Fruit fly (Drosophila melanogaster) whole organism, embryonic: ENCODE results near the gene Nf-YC.
A peak's percentile ranks its signal among the peaks of the same experiment; 100 is the strongest.

Experiments
- ATbp ChIP-seq: fragments of 200-800 bp; sonication (Bioruptor generic); optimal IDR thresholded peaks from 2 replicates; lab custom pipeline; 2017; ENCODE audit warnings: missing biosample characterization, mild to moderate bottlenecking, missing genetic modification characterization, missing genetic modification reagents
- CG10462 ChIP-seq: fragments of 200-800 bp; sonication (Bioruptor generic); optimal IDR thresholded peaks from 2 replicates; lab custom pipeline; 2016; ENCODE audit warnings: missing biosample characterization, missing genetic modification characterization
- CG12071 ChIP-seq: fragments of 200-800 bp; sonication (Bioruptor generic); optimal IDR thresholded peaks from 3 replicates; lab custom pipeline; 2018; ENCODE audit warnings: missing biosample characterization, mild to moderate bottlenecking, missing genetic modification characterization
- CG1233 ChIP-seq: fragments of 200-800 bp; sonication (Bioruptor generic); optimal IDR thresholded peaks from 4 replicates; lab custom pipeline; 2018; ENCODE audit warnings: missing biosample characterization, mild to moderate bottlenecking, missing genetic modification characterization
- CG15073 ChIP-seq: fragments of 200-800 bp; sonication (Bioruptor generic); optimal IDR thresholded peaks from 2 replicates; lab custom pipeline; 2016; ENCODE audit warnings: missing biosample characterization, missing genetic modification characterization
- CG17186 ChIP-seq: fragments of 200-800 bp; sonication (Bioruptor generic); optimal IDR thresholded peaks from 3 replicates; lab custom pipeline; 2017; ENCODE audit warnings: missing biosample characterization, missing genetic modification reagents, missing genetic modification characterization
- CG17385 ChIP-seq: fragments of 200-800 bp; sonication (Bioruptor generic); optimal IDR thresholded peaks from 3 replicates; lab custom pipeline; 2018; ENCODE audit warnings: missing biosample characterization, mild to moderate bottlenecking, missing genetic modification characterization
- CG17829 ChIP-seq: fragments of 200-800 bp; optimal IDR thresholded peaks from 2 replicates; lab custom pipeline; 2019; ENCODE audit warnings: missing biosample characterization, mild to moderate bottlenecking, missing genetic modification characterization, moderate library complexity
- CG1832 ChIP-seq: fragments of 200-800 bp; sonication (Bioruptor generic); optimal IDR thresholded peaks from 2 replicates; lab custom pipeline; 2017; ENCODE audit warnings: missing biosample characterization, mild to moderate bottlenecking, missing genetic modification characterization, inconsistent platforms
- CG18619 ChIP-seq: fragments of 200-800 bp; sonication (Bioruptor generic); optimal IDR thresholded peaks from 3 replicates; lab custom pipeline; 2017; ENCODE audit warnings: missing biosample characterization, mild to moderate bottlenecking, missing genetic modification characterization
- CG30431 ChIP-seq: fragments of 200-800 bp; sonication (Bioruptor generic); optimal IDR thresholded peaks from 2 replicates; lab custom pipeline; 2017; ENCODE audit warnings: missing biosample characterization, missing genetic modification characterization
- CG31224 ChIP-seq: fragments of 200-800 bp; sonication (Bioruptor generic); IDR thresholded peaks from 2 replicates; pipeline ENCODE4 v1.3.6; 2022; ENCODE audit warnings: missing biosample characterization, missing genetic modification characterization
- CG3281 ChIP-seq: fragments of 200-800 bp; sonication (Bioruptor generic); optimal IDR thresholded peaks from 3 replicates; lab custom pipeline; 2017; ENCODE audit warnings: missing biosample characterization, mild to moderate bottlenecking, missing genetic modification characterization
- CG6654 ChIP-seq: fragments of 200-800 bp; sonication (Bioruptor generic); optimal IDR thresholded peaks from 2 replicates; lab custom pipeline; 2017; ENCODE audit warnings: missing biosample characterization, mild to moderate bottlenecking, missing genetic modification characterization
- CG6791 ChIP-seq: fragments of 200-800 bp; sonication (Bioruptor generic); IDR thresholded peaks from 3 replicates; pipeline ENCODE4 v1.3.6; 2022; ENCODE audit warnings: missing biosample characterization, missing genetic modification characterization; ENCODE audit not compliant: partially characterized antibody
- CG7928 ChIP-seq: fragments of 200-800 bp; sonication (Bioruptor generic); optimal IDR thresholded peaks from 2 replicates; lab custom pipeline; 2017; ENCODE audit warnings: missing biosample characterization, mild to moderate bottlenecking, missing genetic modification characterization
- CG8290 ChIP-seq, 3 experiments: fragments of 200-800 bp; sonication (Bioruptor generic); optimal IDR thresholded peaks; 2 replicates each; lab custom pipeline; 2016 to 2019; ENCODE audit warnings: missing biosample characterization in 3 of 3, missing genetic modification characterization in 3 of 3, mild to moderate bottlenecking in 2 of 3, moderate library complexity in 1 of 3
- CG8924 ChIP-seq: fragments of 200-800 bp; optimal IDR thresholded peaks from 3 replicates; lab custom pipeline; 2019; ENCODE audit warnings: missing biosample characterization, mild to moderate bottlenecking, missing genetic modification characterization, moderate library complexity
- CG9437 ChIP-seq: fragments of 200-800 bp; sonication (Bioruptor generic); optimal IDR thresholded peaks from 2 replicates; lab custom pipeline; 2018; ENCODE audit warnings: missing biosample characterization, mild to moderate bottlenecking, missing genetic modification characterization
- CG9876 ChIP-seq: fragments of 200-800 bp; sonication (Bioruptor generic); optimal IDR thresholded peaks from 2 replicates; lab custom pipeline; 2016; ENCODE audit warnings: missing biosample characterization, missing genetic modification characterization
- Dek ChIP-seq: fragments of 200-800 bp; sonication (Bioruptor generic); optimal IDR thresholded peaks from 3 replicates; lab custom pipeline; 2019; ENCODE audit warnings: missing biosample characterization, mild to moderate bottlenecking, missing genetic modification characterization, moderate library complexity
- E2f2 ChIP-seq: fragments of 200-800 bp; sonication (Bioruptor generic); IDR thresholded peaks from 2 replicates; pipeline ENCODE4 v1.3.6; 2022; ENCODE audit warnings: missing biosample characterization, missing genetic modification characterization
- H15 ChIP-seq: fragments of 200-800 bp; sonication (Bioruptor generic); IDR thresholded peaks from 3 replicates; pipeline ENCODE4 v1.3.6; 2022; ENCODE audit warnings: missing biosample characterization, missing genetic modification characterization
- Hmx ChIP-seq: fragments of 200-800 bp; sonication (Bioruptor generic); optimal IDR thresholded peaks from 2 replicates; lab custom pipeline; 2016; ENCODE audit warnings: missing biosample characterization, missing genetic modification characterization
- MTF-1 ChIP-seq: fragments of 200-800 bp; sonication (Bioruptor generic); optimal IDR thresholded peaks from 2 replicates; lab custom pipeline; 2018; ENCODE audit warnings: missing biosample characterization, mild to moderate bottlenecking, missing genetic modification characterization, borderline replicate concordance
- Mrtf ChIP-seq: fragments of 200-800 bp; sonication (Bioruptor generic); IDR thresholded peaks from 3 replicates; pipeline ENCODE4 v1.3.6; 2022; ENCODE audit warnings: missing biosample characterization, missing genetic modification characterization
- NfI ChIP-seq: fragments of 200-800 bp; sonication (Bioruptor generic); optimal IDR thresholded peaks from 3 replicates; lab custom pipeline; 2018; ENCODE audit warnings: missing biosample characterization, mild to moderate bottlenecking, missing genetic modification characterization, moderate library complexity
- Ptx1 ChIP-seq: fragments of 200-800 bp; sonication (Bioruptor generic); IDR thresholded peaks from 2 replicates; pipeline ENCODE4 v1.3.6; 2022; ENCODE audit warnings: missing biosample characterization, missing genetic modification characterization
- Stat92E ChIP-seq, 3 experiments: fragments of >200 bp in 2 of 3; fragments of 200-800 bp in 1 of 3; sonication (Bioruptor generic) in 1 of 3; optimal IDR thresholded peaks; 2 replicates each; lab custom pipeline; 2017 to 2019; ENCODE audit warnings: missing biosample characterization in 3 of 3, missing genetic modification characterization in 3 of 3, mild to moderate bottlenecking in 1 of 3, moderate library complexity in 1 of 3
- Taf1 ChIP-seq: fragments of 200-800 bp; sonication (Bioruptor generic); IDR thresholded peaks from 2 replicates; pipeline ENCODE4 v1.3.6; 2022; ENCODE audit warnings: missing biosample characterization, missing genetic modification characterization
- ab ChIP-seq: fragments of 200-800 bp; sonication (Bioruptor generic); optimal IDR thresholded peaks from 2 replicates; lab custom pipeline; 2016; ENCODE audit warnings: missing biosample characterization, missing genetic modification characterization
- ato ChIP-seq: fragments of 200-800 bp; sonication (Bioruptor generic); IDR thresholded peaks from 2 replicates; pipeline ENCODE4 v1.3.6; 2022; ENCODE audit warnings: missing biosample characterization, missing genetic modification characterization; ENCODE audit not compliant: partially characterized antibody
- bcd ChIP-seq: fragments of 200-800 bp; sonication (Bioruptor generic); optimal IDR thresholded peaks from 2 replicates; lab custom pipeline; 2017; ENCODE audit warnings: missing biosample characterization, mild to moderate bottlenecking, missing genetic modification characterization
- cg ChIP-seq: fragments of 200-800 bp; sonication (Bioruptor generic); optimal IDR thresholded peaks from 3 replicates; lab custom pipeline; 2019; ENCODE audit warnings: missing biosample characterization, mild to moderate bottlenecking, missing genetic modification characterization, moderate library complexity
- crol ChIP-seq: fragments of 200-800 bp; sonication (Bioruptor generic); IDR thresholded peaks from 2 replicates; pipeline ENCODE4 v1.3.6; 2022; ENCODE audit warnings: missing biosample characterization, missing genetic modification characterization
- crp ChIP-seq, 2 experiments: fragments of 200-800 bp; sonication (Bioruptor generic); optimal IDR thresholded peaks; 2 replicates in 1 of 2; 3 replicates in 1 of 2; lab custom pipeline; 2017; ENCODE audit warnings: missing biosample characterization in 2 of 2, missing genetic modification characterization in 2 of 2, mild to moderate bottlenecking in 1 of 2, moderate library complexity in 1 of 2
- gem ChIP-seq: fragments of 200-800 bp; sonication (Bioruptor generic); optimal IDR thresholded peaks from 2 replicates; lab custom pipeline; 2019; ENCODE audit warnings: missing biosample characterization, mild to moderate bottlenecking, missing genetic modification characterization, moderate library complexity
- hb ChIP-seq: fragments of 200-800 bp; sonication (Bioruptor generic); IDR thresholded peaks from 3 replicates; pipeline ENCODE4 v1.3.6; 2022; ENCODE audit warnings: missing biosample characterization, missing genetic modification characterization; ENCODE audit not compliant: partially characterized antibody
- klu ChIP-seq: fragments of 200-800 bp; sonication (Bioruptor generic); IDR thresholded peaks from 2 replicates; pipeline ENCODE4 v1.3.6; 2022; ENCODE audit warnings: missing biosample characterization, missing genetic modification characterization
- lbe ChIP-seq: fragments of 200-800 bp; sonication (Bioruptor generic); optimal IDR thresholded peaks from 2 replicates; lab custom pipeline; 2016; ENCODE audit warnings: missing biosample characterization, mild to moderate bottlenecking, missing genetic modification characterization
- maf-S ChIP-seq: fragments of 200-800 bp; sonication (Bioruptor generic); optimal IDR thresholded peaks from 2 replicates; lab custom pipeline; 2016; ENCODE audit warnings: missing biosample characterization, missing genetic modification characterization
- oc ChIP-seq: fragments of 200-800 bp; sonication (Bioruptor generic); optimal IDR thresholded peaks from 2 replicates; lab custom pipeline; 2018; ENCODE audit warnings: missing biosample characterization, mild to moderate bottlenecking, missing genetic modification characterization, moderate library complexity
- org-1 ChIP-seq: fragments of 200-800 bp; sonication (Bioruptor generic); optimal IDR thresholded peaks from 2 replicates; lab custom pipeline; 2017; ENCODE audit warnings: missing biosample characterization, missing genetic modification characterization
- p53 ChIP-seq: fragments of 200-800 bp; sonication (Bioruptor generic); optimal IDR thresholded peaks from 2 replicates; lab custom pipeline; 2016; ENCODE audit warnings: missing biosample characterization, missing genetic modification characterization
- slou ChIP-seq: fragments of 200-800 bp; sonication (Bioruptor generic); optimal IDR thresholded peaks from 3 replicates; lab custom pipeline; 2016; ENCODE audit warnings: missing biosample characterization, missing genetic modification characterization
- sob ChIP-seq: fragments of 200-800 bp; sonication (Bioruptor generic); IDR thresholded peaks from 2 replicates; pipeline ENCODE4 v1.3.6; 2022; ENCODE audit warnings: missing biosample characterization, missing genetic modification characterization
- tll ChIP-seq, 2 experiments: fragments of 200-800 bp in 1 of 2; fragments of >200 bp in 1 of 2; sonication (Bioruptor generic) in 1 of 2; optimal IDR thresholded peaks; 2 replicates each; lab custom pipeline; 2017 to 2019; ENCODE audit warnings: missing biosample characterization in 2 of 2, missing genetic modification characterization in 2 of 2, mild to moderate bottlenecking in 1 of 2, moderate library complexity in 1 of 2

The Nf-YC gene

DNA sequence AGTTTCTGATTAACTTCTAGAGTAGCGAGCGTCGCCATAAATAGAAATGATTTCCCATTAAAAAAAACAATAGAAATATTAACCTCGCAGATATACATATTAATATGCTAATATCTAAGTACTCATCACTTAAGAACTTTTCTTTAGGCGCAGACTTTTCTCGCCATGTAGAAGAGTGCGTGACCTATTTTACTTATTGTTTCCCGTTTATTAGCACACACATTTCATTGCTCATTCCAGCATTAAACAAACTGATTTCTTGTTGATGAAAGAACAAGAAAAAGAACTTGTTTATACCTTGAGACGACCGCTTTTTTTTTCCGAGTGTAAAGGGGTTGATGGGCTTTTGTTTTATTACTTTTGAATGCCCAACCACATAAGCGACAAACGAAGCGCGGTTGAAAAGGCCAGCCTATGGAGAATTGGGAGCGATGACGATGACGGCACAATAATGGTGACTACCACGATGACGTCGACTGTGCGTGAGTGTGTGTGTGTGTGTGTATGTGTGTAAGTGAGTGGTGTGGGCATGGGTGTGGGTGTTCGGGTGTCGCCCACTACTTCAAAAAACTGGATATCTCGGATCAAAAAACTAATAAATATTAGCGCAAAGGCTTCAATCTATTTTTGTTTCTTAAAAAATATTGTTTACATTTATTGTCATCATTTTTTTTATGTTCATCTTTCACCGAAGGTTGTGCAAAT lies 24.6 kb downstream of the Nf-YC start (continued):
- TF ChIP-seq gem (tag; lab: Kevin White, UChicago): peak; percentile 49
- peak; percentile 11 for TF ChIP-seq org-1
- TF ChIP-seq, all 482 proteins: peak for 84

DNA sequence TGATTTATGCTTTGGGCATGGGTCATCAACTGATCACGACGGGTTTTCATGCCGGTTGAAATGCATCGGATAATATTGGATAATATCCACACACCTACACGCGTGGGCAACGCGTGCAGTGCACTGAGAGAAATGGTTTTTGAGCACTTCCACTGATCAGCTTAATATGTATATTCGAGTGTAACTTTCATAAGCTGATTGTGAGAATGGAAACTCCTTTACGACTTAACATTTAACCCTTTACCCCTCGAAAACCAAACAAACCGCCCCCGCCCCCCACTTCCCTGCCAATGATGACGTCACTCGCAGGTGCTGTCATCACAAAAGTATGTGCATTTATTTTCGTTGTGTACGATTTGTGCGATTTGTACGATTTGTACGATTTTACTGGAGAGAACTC lies 25.9 kb downstream of the Nf-YC start:
- TF ChIP-seq lbe (no peak), CG17186 (GFP tag; lab: Kevin White, UChicago) (no peak), CG17385 (GFP tag; lab: Kevin White, UChicago) (no peak), ATbp (GFP tag; lab: Kevin White, UChicago) (peak; percentile 32), cg (no peak), CG31224 (GFP tag; lab: Robert Waterston, UW) (no peak), CG9876 (GFP tag; lab: Kevin White, UChicago) (no peak), NfI (GFP tag; lab: Kevin White, UChicago) (no peak), bcd (GFP tag; lab: Kevin White, UChicago) (no peak), crol (GFP tag; lab: Robert Waterston, UW) (no peak), klu (no peak), H15 (no peak), Stat92E (GFP tag; optimal IDR thresholded peaks at IDR 0.05; lab: Kevin White, UChicago) (no peak), CG12071 (GFP tag; lab: Kevin White, UChicago) (no peak), Taf1 (GFP tag; lab: Robert Waterston, UW) (no peak), CG6791 (GFP tag; lab: Robert Waterston, UW) (no peak), CG1832 (GFP tag; lab: Kevin White, UChicago) (no peak), CG7928 (no peak), Dek (tag; lab: Kevin White, UChicago) (no peak), CG30431 (GFP tag; lab: Kevin White, UChicago) (no peak), CG3281 (GFP tag; lab: Kevin White, UChicago) (no peak), sob (GFP tag; lab: Robert Waterston, UW) (no peak), E2f2 (no peak; the same call in 1 of the 2 replicates), CG15073 (GFP tag; lab: Kevin White, UChicago) (no peak), ab (GFP tag; lab: Kevin White, UChicago) (no peak), CG6654 (GFP tag; lab: Kevin White, UChicago) (no peak), CG8924 (tag; lab: Kevin White, UChicago) (no peak), hb (GFP tag; lab: Robert Waterston, UW) (no peak), p53 (no peak), MTF-1 (GFP tag; lab: Kevin White, UChicago) (no peak), CG18619 (GFP tag; lab: Kevin White, UChicago) (no peak), Hmx (no peak), slou (GFP tag; lab: Kevin White, UChicago) (no peak), ato (GFP tag; lab: Robert Waterston, UW) (no peak), tll (GFP tag; optimal IDR thresholded peaks at IDR 0.05; lab: Kevin White, UChicago) (no peak), oc (tag; lab: Kevin White, UChicago) (no peak), CG17829 (tag; lab: Kevin White, UChicago) (no peak), Mrtf (GFP tag; lab: Robert Waterston, UW) (no peak), CG8290 (GFP tag; optimal IDR thresholded peaks at IDR 0.05; lab: Kevin White, UChicago) (no peak), CG8290 (tag; optimal IDR thresholded peaks at IDR 0.05; lab: Kevin White, UChicago) (peak in 1 of 2 experiments; percentile 2), crp (GFP tag; optimal IDR thresholded peaks at IDR 0.05; lab: Kevin White, UChicago) (no peak), CG9437 (GFP tag; lab: Kevin White, UChicago) (no peak), Ptx1 (GFP tag; lab: Robert Waterston, UW) (no peak; the same call in 1 of the 2 replicates), CG10462 (GFP tag; lab: Kevin White, UChicago) (no peak), maf-S (no peak), CG1233 (GFP tag; lab: Kevin White, UChicago) (no peak)
